Worm (Caenorhabditis elegans) whole organism, L2 larva: ENCODE results near the gene frpr-3.

ENCODE experiments used
- nhr-77 ChIP-seq: fragments of 150-350 bp; optimal IDR thresholded peaks from 2 replicates; lab custom pipeline; 2014; ENCODE audit warnings: missing biosample characterization, missing genetic modification characterization
- unc-55 ChIP-seq: fragments of 150-350 bp; sonication (generic microtip); optimal IDR thresholded peaks from 3 replicates; lab custom pipeline; 2014; ENCODE audit warnings: missing biosample characterization, missing genetic modification reagents, missing genetic modification characterization
- ztf-11 ChIP-seq: sonication (generic microtip); optimal IDR thresholded peaks from 2 replicates; lab custom pipeline; 2017; ENCODE audit warnings: missing biosample characterization, missing genetic modification characterization

The frpr-3 gene

DNA sequence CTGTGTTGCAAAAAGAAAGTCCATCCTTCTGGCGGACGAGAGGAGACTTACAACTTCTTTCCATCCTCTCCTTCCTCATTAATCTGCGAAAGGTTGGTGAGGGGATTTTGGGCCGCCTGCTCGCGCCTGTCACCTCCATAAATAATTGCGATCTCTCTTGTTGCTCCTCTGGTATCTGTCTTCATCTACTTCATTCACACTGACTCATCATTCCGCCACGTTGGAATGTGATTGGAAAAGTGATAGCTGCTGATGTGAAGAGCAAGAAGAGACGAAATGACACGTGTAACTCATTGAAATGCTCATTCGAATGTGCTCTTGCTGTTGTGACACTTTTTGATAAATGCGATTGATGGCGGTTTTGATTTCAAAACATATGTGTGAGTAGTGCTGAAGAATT lies 51.6 kb downstream of the frpr-3 start (continued):
- TF ChIP-seq ztf-11 (tag; lab: Kevin White, UChicago): no peak
- no peak for TF ChIP-seq unc-55 (GFP tag; lab: Kevin White, UChicago)
- TF ChIP-seq nhr-77 (tag; lab: Kevin White, UChicago): no peak
